Worm (Caenorhabditis elegans): ENCODE measurements around the gene srh-265.

The srh-265 gene

ce11 chrV:15465032-15465727 lies 49.1 kb downstream of the srh-265 start, which contains the start of gene pqn-71 (continued):
- peak; percentile 95 for TF ChIP-seq egl-44 (GFP tag; IDR thresholded peaks at IDR 0.05)
- peak; percentile 99 for TF ChIP-seq him-1 (tag; optimal IDR thresholded peaks at IDR 0.05)
- peak; percentile 38 for TF ChIP-seq mel-28 (tag; optimal IDR thresholded peaks at IDR 0.05; ENCODE audit: borderline replicate concordance)
- TF ChIP-seq let-607 (tag; optimal IDR thresholded peaks at IDR 0.05): peak; percentile 75 to 81
- no peak for TF ChIP-seq ama-1 (optimal IDR thresholded peaks at IDR 0.05)
- TF ChIP-seq ama-1 (GFP tag; optimal IDR thresholded peaks at IDR 0.05): peak; percentile 89 to 90
- TF ChIP-seq nhr-120 (GFP tag; IDR thresholded peaks at IDR 0.05): peak; percentile 88; the same call in 1 of the 2 replicates
- peak; percentile 86 for TF ChIP-seq ztf-18 (tag; optimal IDR thresholded peaks at IDR 0.05)
- TF ChIP-seq repo-1 (tag; optimal IDR thresholded peaks at IDR 0.05): peak; percentile 92
- TF ChIP-seq ceh-58 (GFP tag; IDR thresholded peaks at IDR 0.05): peak; percentile 89; the same call in 1 of the 2 replicates

- TF ChIP-seq zfh-2 (GFP tag; conservative IDR thresholded peaks at IDR 0.05): peak; percentile 62
- no peak for TF ChIP-seq die-1 (tag; optimal IDR thresholded peaks at IDR 0.05)
Measured at ce11 chrV:15466017-15466416, 50.0 kb downstream of the srh-265 start.

- TF ChIP-seq dpff-1 (tag; optimal IDR thresholded peaks at IDR 0.05): no peak
- TF ChIP-seq snpc-1.1 (tag; optimal IDR thresholded peaks at IDR 0.05; ENCODE audit: insufficient read depth): no peak
- no peak for TF ChIP-seq ceh-27 (GFP tag; optimal IDR thresholded peaks at IDR 0.05)
Measured at ce11 chrV:15466719-15467118, 50.7 kb downstream of the srh-265 start.
